Fruit fly (Drosophila melanogaster) whole organism, prepupa: ENCODE results near the gene raskol.
A peak's percentile ranks its signal among the peaks of the same experiment; 100 is the strongest.

Source experiments
- Blimp-1 ChIP-seq: fragments of 200-800 bp; sonication (Bioruptor generic); optimal IDR thresholded peaks from 3 replicates; lab custom pipeline; 2017; ENCODE audit warnings: missing biosample characterization, missing genetic modification characterization, mild to moderate bottlenecking, moderate library complexity, missing genetic modification reagents
- CG10669 ChIP-seq: fragments of 200-800 bp; sonication (Bioruptor generic); optimal IDR thresholded peaks from 3 replicates; lab custom pipeline; 2018; ENCODE audit warnings: missing biosample characterization, mild to moderate bottlenecking, missing genetic modification characterization, moderate library complexity
- CG11294 ChIP-seq: fragments of 200-800 bp; sonication (Bioruptor generic); IDR thresholded peaks from 2 replicates; pipeline ENCODE4 v1.3.6; 2022; ENCODE audit warnings: missing biosample characterization, missing genetic modification characterization
- CG11762 ChIP-seq: fragments of 200-800 bp; sonication (Bioruptor generic); optimal IDR thresholded peaks from 3 replicates; lab custom pipeline; 2016; ENCODE audit warnings: missing biosample characterization, missing genetic modification characterization; ENCODE audit not compliant: insufficient read depth
- CG11902 ChIP-seq: fragments of 200-800 bp; sonication (Bioruptor generic); optimal IDR thresholded peaks from 3 replicates; lab custom pipeline; 2016; ENCODE audit warnings: missing biosample characterization, missing genetic modification characterization
- CG15336 ChIP-seq: fragments of 200-800 bp; sonication (Bioruptor generic); IDR thresholded peaks from 2 replicates; pipeline ENCODE4 v1.3.6; 2022; ENCODE audit warnings: missing biosample characterization, missing genetic modification characterization
- CG1621 ChIP-seq: fragments of 200-800 bp; sonication (Bioruptor generic); optimal IDR thresholded peaks from 3 replicates; lab custom pipeline; 2018; ENCODE audit warnings: missing biosample characterization, mild to moderate bottlenecking, missing genetic modification characterization
- CG32006 ChIP-seq: fragments of 200-800 bp; sonication (Bioruptor generic); optimal IDR thresholded peaks from 3 replicates; lab custom pipeline; 2017; ENCODE audit warnings: missing biosample characterization, mild to moderate bottlenecking, missing genetic modification characterization
- CG6163 ChIP-seq: fragments of 200-800 bp; sonication (Bioruptor generic); IDR thresholded peaks from 3 replicates; pipeline ENCODE4 v1.3.6; 2022; ENCODE audit warnings: missing biosample characterization, missing genetic modification characterization
- CG6276 ChIP-seq: fragments of 200-800 bp; sonication (Bioruptor generic); optimal IDR thresholded peaks from 2 replicates; lab custom pipeline; 2017; ENCODE audit warnings: missing biosample characterization, mild to moderate bottlenecking, missing genetic modification characterization
- CG6792 ChIP-seq: fragments of 200-800 bp; sonication (Bioruptor generic); optimal IDR thresholded peaks from 3 replicates; lab custom pipeline; 2016; ENCODE audit warnings: missing biosample characterization, missing genetic modification characterization
- CG6808 ChIP-seq: fragments of 200-800 bp; sonication (Bioruptor generic); optimal IDR thresholded peaks from 3 replicates; lab custom pipeline; 2017; ENCODE audit warnings: missing biosample characterization, missing genetic modification characterization, mild to moderate bottlenecking, moderate library complexity, missing genetic modification reagents
- CG7368 ChIP-seq: fragments of 200-800 bp; sonication (Bioruptor generic); optimal IDR thresholded peaks from 3 replicates; lab custom pipeline; 2016; ENCODE audit warnings: missing biosample characterization, missing genetic modification characterization
- CG8119 ChIP-seq: fragments of 200-800 bp; sonication (Bioruptor generic); IDR thresholded peaks from 3 replicates; pipeline ENCODE4 v1.3.6; 2022; ENCODE audit warnings: missing biosample characterization, missing genetic modification characterization
- CG8319 ChIP-seq: fragments of 200-800 bp; sonication (Bioruptor generic); optimal IDR thresholded peaks from 3 replicates; lab custom pipeline; 2016; ENCODE audit warnings: missing biosample characterization, missing genetic modification characterization
- CG9139 ChIP-seq: fragments of 200-800 bp; sonication (Bioruptor generic); optimal IDR thresholded peaks from 3 replicates; lab custom pipeline; 2017; ENCODE audit warnings: missing biosample characterization, mild to moderate bottlenecking, missing genetic modification characterization
- Eip75B ChIP-seq: fragments of 200-800 bp; sonication (Bioruptor generic); optimal IDR thresholded peaks from 3 replicates; lab custom pipeline; 2016; ENCODE audit warnings: missing biosample characterization, missing genetic modification characterization
- Eip78C ChIP-seq: fragments of 200-800 bp; sonication (Bioruptor generic); peaks from one replicate; lab custom pipeline; 2016; ENCODE audit warnings: missing biosample characterization, missing genetic modification characterization
- Eip93F ChIP-seq: fragments of 200-800 bp; sonication (Bioruptor generic); optimal IDR thresholded peaks from 2 replicates; lab custom pipeline; 2016; ENCODE audit warnings: missing biosample characterization, mild to moderate bottlenecking, missing genetic modification characterization
- Ets96B ChIP-seq: fragments of 200-800 bp; optimal IDR thresholded peaks from 2 replicates; lab custom pipeline; 2019; ENCODE audit warnings: missing biosample characterization, mild to moderate bottlenecking, missing genetic modification characterization, moderate library complexity
- Gug ChIP-seq: fragments of 200-800 bp; sonication (Bioruptor generic); IDR thresholded peaks from 2 replicates; pipeline ENCODE4 v1.3.6; 2022; ENCODE audit warnings: missing biosample characterization, missing genetic modification characterization
- Hr4 ChIP-seq: fragments of 200-800 bp; sonication (Bioruptor generic); optimal IDR thresholded peaks from 3 replicates; lab custom pipeline; 2016; ENCODE audit warnings: missing biosample characterization, missing genetic modification characterization
- Lpt ChIP-seq: fragments of 200-800 bp; sonication (Bioruptor generic); optimal IDR thresholded peaks from 3 replicates; lab custom pipeline; 2016; ENCODE audit warnings: missing biosample characterization, missing genetic modification characterization
- OdsH ChIP-seq: fragments of 200-800 bp; sonication (Bioruptor generic); optimal IDR thresholded peaks from 3 replicates; lab custom pipeline; 2016; ENCODE audit warnings: missing biosample characterization, missing genetic modification characterization
- Sox102F ChIP-seq: fragments of 200-800 bp; sonication (Bioruptor generic); optimal IDR thresholded peaks from 2 replicates; lab custom pipeline; 2016; ENCODE audit warnings: missing biosample characterization, mild to moderate bottlenecking, missing genetic modification characterization
- Sox15 ChIP-seq: fragments of 200-800 bp; sonication (Bioruptor generic); optimal IDR thresholded peaks from 3 replicates; lab custom pipeline; 2016; ENCODE audit warnings: missing biosample characterization, missing genetic modification characterization
- achi ChIP-seq: fragments of 200-800 bp; sonication (Bioruptor generic); optimal IDR thresholded peaks from 3 replicates; lab custom pipeline; 2016; ENCODE audit warnings: missing biosample characterization, missing genetic modification characterization
- acj6 ChIP-seq: fragments of 200-800 bp; sonication (Bioruptor generic); optimal IDR thresholded peaks from 3 replicates; lab custom pipeline; 2016; ENCODE audit warnings: missing biosample characterization, missing genetic modification characterization
- dac ChIP-seq: fragments of 200-800 bp; sonication (Bioruptor generic); optimal IDR thresholded peaks from 2 replicates; lab custom pipeline; 2017; ENCODE audit warnings: missing biosample characterization, mild to moderate bottlenecking, missing genetic modification characterization
- dsx ChIP-seq: fragments of 200-800 bp; optimal IDR thresholded peaks from 3 replicates; lab custom pipeline; 2019; ENCODE audit warnings: missing biosample characterization, mild to moderate bottlenecking, missing genetic modification characterization, moderate library complexity; ENCODE audit not compliant: poor library complexity, severe bottlenecking
- eg ChIP-seq: fragments of 200-800 bp; sonication (Bioruptor generic); IDR thresholded peaks from 3 replicates; pipeline ENCODE4 v1.3.6; 2022; ENCODE audit warnings: missing biosample characterization, missing genetic modification characterization
- fd59A ChIP-seq: fragments of 200-800 bp; sonication (Bioruptor generic); optimal IDR thresholded peaks from 2 replicates; lab custom pipeline; 2017; ENCODE audit warnings: missing biosample characterization, mild to moderate bottlenecking, missing genetic modification characterization, missing genetic modification reagents
- net ChIP-seq: fragments of 200-800 bp; sonication (Bioruptor generic); optimal IDR thresholded peaks from 3 replicates; lab custom pipeline; 2016; ENCODE audit warnings: missing biosample characterization, missing genetic modification characterization
- pdm3 ChIP-seq: fragments of 200-800 bp; sonication (Bioruptor generic); optimal IDR thresholded peaks from 3 replicates; lab custom pipeline; 2016; ENCODE audit warnings: missing biosample characterization, missing genetic modification characterization
- spab ChIP-seq: fragments of 200-800 bp; sonication (Bioruptor generic); optimal IDR thresholded peaks from 2 replicates; lab custom pipeline; 2017; ENCODE audit warnings: missing biosample characterization, mild to moderate bottlenecking, missing genetic modification characterization, missing genetic modification reagents
- ss ChIP-seq, 2 experiments: fragments of 200-800 bp; sonication (Bioruptor generic); optimal IDR thresholded peaks; 2 replicates in 1 of 2; 3 replicates in 1 of 2; lab custom pipeline; 2017 to 2018; ENCODE audit warnings: mild to moderate bottlenecking in 2 of 2, missing biosample characterization in 2 of 2, missing genetic modification characterization in 2 of 2, moderate library complexity in 1 of 2
- svp ChIP-seq: fragments of 200-800 bp; sonication (Bioruptor generic); peaks from one replicate; lab custom pipeline; 2016; ENCODE audit warnings: missing biosample characterization, missing genetic modification characterization

raskol gene

dm6 chrX:17692729-17693128 is 17.2 kb upstream of the raskol start (continued):
- peak; percentile 35 for TF ChIP-seq OdsH (GFP tag; lab: Kevin White, UChicago)
- no peak for TF ChIP-seq CG1621 (tag; lab: Kevin White, UChicago)
- TF ChIP-seq CG8119 = 0 out of 3 replicates have a peak, but pooled peaks have one; percentile 59
- no peak for TF ChIP-seq Blimp-1 (GFP tag; lab: Kevin White, UChicago)
- TF ChIP-seq CG15336 = peak; percentile 57
- no peak for TF ChIP-seq CG8319 (GFP tag; lab: Kevin White, UChicago)
- TF ChIP-seq CG7368 = no peak
- 0 out of 3 replicates have a peak, but pooled peaks have one; percentile 30 for TF ChIP-seq CG6163 (GFP tag; lab: Robert Waterston, UW)
- TF ChIP-seq fd59A (GFP tag; lab: Kevin White, UChicago) = no peak
- peak; percentile 64 for TF ChIP-seq CG6276 (GFP tag; lab: Kevin White, UChicago)
- no peak for TF ChIP-seq CG11902
- TF ChIP-seq spab (GFP tag; lab: Kevin White, UChicago) = no peak
- no peak for TF ChIP-seq dsx (GFP tag; lab: Kevin White, UChicago)
- TF ChIP-seq Eip93F (GFP tag; lab: Kevin White, UChicago) = no peak
- no peak for TF ChIP-seq CG11294 (GFP tag; lab: Robert Waterston, UW)
- TF ChIP-seq CG6792 (GFP tag; lab: Kevin White, UChicago) = no peak
- no peak for TF ChIP-seq Sox15
- no peak for TF ChIP-seq CG11762 (GFP tag; lab: Kevin White, UChicago)
- TF ChIP-seq, all 60 proteins: peak for 16

- TF ChIP-seq acj6 (GFP tag; lab: Kevin White, UChicago) (peak; percentile 13), net (GFP tag; lab: Kevin White, UChicago) (peak; percentile 11), CG15336 (no peak), pdm3 (peak; percentile 11), svp (peak; percentile 60), Lpt (GFP tag; lab: Kevin White, UChicago) (no peak), Eip75B (GFP tag; lab: Kevin White, UChicago) (no peak), Eip93F (GFP tag; lab: Kevin White, UChicago) (no peak), achi (GFP tag; lab: Kevin White, UChicago) (peak; percentile 13), Eip78C (GFP tag; lab: Kevin White, UChicago) (peak; percentile 16), Hr4 (GFP tag; lab: Kevin White, UChicago) (peak; percentile 40), Gug (peak; percentile 33; the same call in 1 of the 2 replicates), Ets96B (peak; percentile 4), Sox102F (GFP tag; lab: Kevin White, UChicago) (no peak), eg (peak; percentile 58; the same call in 2 of the 3 replicates), CG10669 (GFP tag; lab: Kevin White, UChicago) (peak; percentile 8), CG9139 (GFP tag; lab: Kevin White, UChicago) (peak; percentile 17), CG8119 (peak; percentile 51), CG6163 (GFP tag; lab: Robert Waterston, UW) (peak; percentile 32; the same call in 1 of the 3 replicates), CG32006 (GFP tag; lab: Kevin White, UChicago) (peak; percentile 42), CG6808 (GFP tag; lab: Kevin White, UChicago) (peak; percentile 20), dac (GFP tag; lab: Kevin White, UChicago) (peak; percentile 9), ss (GFP tag; optimal IDR thresholded peaks at IDR 0.05; lab: Kevin White, UChicago) (peak; percentile 45 to 52)
Measured at dm6 chrX:17693981-17694872, 15.7 kb upstream of the raskol start.
